Fruit fly (Drosophila melanogaster): Measurements from ENCODE around the gene fon.
A peak's percentile ranks its signal among the peaks of the same experiment; 100 is the strongest.

fon gene

DNA sequence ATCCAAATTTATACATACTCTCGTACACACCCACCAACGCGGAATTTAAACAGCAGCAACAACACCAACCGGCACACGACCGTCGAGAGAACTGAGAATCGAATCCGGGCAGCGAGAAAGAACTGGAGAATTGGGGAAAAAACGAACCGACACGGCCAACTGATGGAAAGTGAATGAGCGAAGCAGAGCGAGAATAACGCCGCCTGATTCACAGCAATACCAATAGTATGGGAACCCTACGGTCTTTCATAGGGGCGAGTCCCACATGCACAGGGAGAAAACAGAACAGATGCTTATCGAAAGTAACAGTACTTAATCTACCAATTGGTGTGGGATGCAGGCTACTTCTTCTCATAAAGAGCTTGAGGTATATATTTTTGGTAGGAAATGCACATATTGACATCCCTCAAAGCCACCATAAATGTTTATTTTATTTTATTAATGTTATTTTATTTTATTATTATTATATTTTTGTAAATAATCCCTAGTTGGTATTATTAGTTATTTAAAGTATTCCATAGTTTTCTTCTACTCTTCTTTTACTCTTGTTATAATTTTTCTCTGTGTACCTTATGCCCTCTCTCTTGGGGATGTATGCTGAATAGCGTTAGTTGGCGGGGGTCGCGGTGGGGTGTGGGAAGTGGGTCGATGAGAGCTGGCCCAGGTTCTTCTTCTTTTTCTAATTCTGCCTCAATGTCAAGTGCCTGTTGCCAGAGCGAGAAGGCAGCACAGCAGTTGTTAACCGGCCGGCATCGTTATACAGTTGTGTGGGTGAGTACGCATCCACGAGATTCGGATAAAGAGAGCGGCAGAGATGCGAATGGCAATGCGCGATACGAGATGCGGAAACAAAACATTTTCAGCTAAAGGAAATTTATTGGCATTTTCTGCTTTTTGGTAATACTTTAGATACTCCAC is 12.6 kb upstream of the fon start, which contains the start of gene CG17544 (continued):
- TF ChIP-seq CG3281 (GFP tag; optimal IDR thresholded peaks at IDR 0.05) (peak; percentile 90), YL-1 (GFP tag; optimal IDR thresholded peaks at IDR 0.05) (peak; percentile 31), hkb (optimal IDR thresholded peaks at IDR 0.05) (no peak), hkb (GFP tag; IDR thresholded peaks at IDR 0.05) (no peak; the same call in none of the 2 replicates), insv (GFP tag; optimal IDR thresholded peaks at IDR 0.05) (peak in 1 of 2 experiments; percentile 28), CG1792 (GFP tag; optimal IDR thresholded peaks at IDR 0.05) (no peak), rib (GFP tag; IDR thresholded peaks at IDR 0.05) (peak; percentile 66; the same call in 1 of the 2 replicates), CG1024 (GFP tag; IDR thresholded peaks at IDR 0.05) (no peak), Nf-YA (GFP tag; IDR thresholded peaks at IDR 0.05) (no peak), Rx (GFP tag; IDR thresholded peaks at IDR 0.05) (peak; percentile 52; the same call in 1 of the 2 replicates), CG18764 (GFP tag; optimal IDR thresholded peaks at IDR 0.05) (peak; percentile 52), HHEX (GFP tag; optimal IDR thresholded peaks at IDR 0.05) (peak; percentile 83), dm (GFP tag; optimal IDR thresholded peaks at IDR 0.05) (no peak), CG17802 (tag; optimal IDR thresholded peaks at IDR 0.05) (peak; percentile 4), CG14441 (GFP tag; IDR thresholded peaks at IDR 0.05) (peak; percentile 41), CG17361 (GFP tag; IDR thresholded peaks at IDR 0.05) (peak; percentile 87), ham (GFP tag; IDR thresholded peaks at IDR 0.05) (no peak), tgo (GFP tag; IDR thresholded peaks at IDR 0.05) (peak; percentile 63), CG2712 (tag; optimal IDR thresholded peaks at IDR 0.05) (peak; percentile 89), Rfx (GFP tag; IDR thresholded peaks at IDR 0.05) (peak; percentile 60), Taf1 (GFP tag; IDR thresholded peaks at IDR 0.05) (peak; percentile 9; the same call in 1 of the 2 replicates), CG7928 (GFP tag; optimal IDR thresholded peaks at IDR 0.05) (no peak), cas (GFP tag; IDR thresholded peaks at IDR 0.05) (no peak), bsh (GFP tag; optimal IDR thresholded peaks at IDR 0.05) (peak; percentile 72 to 86), CG11398 (GFP tag; optimal IDR thresholded peaks at IDR 0.05) (no peak), prd (optimal IDR thresholded peaks at IDR 0.05) (no peak), prd (GFP tag; IDR thresholded peaks at IDR 0.05) (peak; percentile 71), CG6791 (GFP tag; IDR thresholded peaks at IDR 0.05; ENCODE audit: partially characterized antibody) (peak; percentile 32; the same call in 1 of the 3 replicates), CG15696 (tag; optimal IDR thresholded peaks at IDR 0.05) (peak; percentile 71), vvl (GFP tag; IDR thresholded peaks at IDR 0.05) (peak; percentile 55), CG9437 (GFP tag; optimal IDR thresholded peaks at IDR 0.05) (peak; percentile 82), Optix (GFP tag; IDR thresholded peaks at IDR 0.05) (peak; percentile 45; the same call in 1 of the 3 replicates), CG8089 (GFP tag; optimal IDR thresholded peaks at IDR 0.05) (peak; percentile 100), bab2 (GFP tag; optimal IDR thresholded peaks at IDR 0.05) (no peak), gsb (GFP tag; IDR thresholded peaks at IDR 0.05) (0 out of 2 replicates have a peak, but pooled peaks have one; percentile 37), CG14965 (GFP tag; optimal IDR thresholded peaks at IDR 0.05; ENCODE audit: borderline replicate concordance) (no peak), CkIIα-i1 (GFP tag; IDR thresholded peaks at IDR 0.05) (no peak), exex (tag; optimal IDR thresholded peaks at IDR 0.05) (peak; percentile 37), her (GFP tag; optimal IDR thresholded peaks at IDR 0.05) (no peak), CG9797 (GFP tag; optimal IDR thresholded peaks at IDR 0.05) (no peak), CG17829 (tag; optimal IDR thresholded peaks at IDR 0.05) (peak; percentile 82), Oaz (GFP tag; IDR thresholded peaks at IDR 0.05) (no peak), CG4854 (GFP tag; optimal IDR thresholded peaks at IDR 0.05) (no peak), H2.0 (GFP tag; IDR thresholded peaks at IDR 0.05) (peak; percentile 54), CG11695 (GFP tag; IDR thresholded peaks at IDR 0.05) (0 out of 3 replicates have a peak, but pooled peaks have one; percentile 64), CG9876 (GFP tag; optimal IDR thresholded peaks at IDR 0.05) (no peak), sens-2 (GFP tag; IDR thresholded peaks at IDR 0.05) (peak; percentile 60; the same call in 1 of the 2 replicates), pan (optimal IDR thresholded peaks at IDR 0.05) (no peak), pan (GFP tag; optimal IDR thresholded peaks at IDR 0.05 in 1 of 2, IDR thresholded peaks at IDR 0.05 in 1 of 2) (peak in 1 of 2 experiments; percentile 46), Jarid2 (GFP tag; optimal IDR thresholded peaks at IDR 0.05) (peak; percentile 64)
